Fruit fly (Drosophila melanogaster): ENCODE results near the gene MKP-4.
A peak's percentile ranks its signal among the peaks of the same experiment; 100 is the strongest.

Gene MKP-4

DNA sequence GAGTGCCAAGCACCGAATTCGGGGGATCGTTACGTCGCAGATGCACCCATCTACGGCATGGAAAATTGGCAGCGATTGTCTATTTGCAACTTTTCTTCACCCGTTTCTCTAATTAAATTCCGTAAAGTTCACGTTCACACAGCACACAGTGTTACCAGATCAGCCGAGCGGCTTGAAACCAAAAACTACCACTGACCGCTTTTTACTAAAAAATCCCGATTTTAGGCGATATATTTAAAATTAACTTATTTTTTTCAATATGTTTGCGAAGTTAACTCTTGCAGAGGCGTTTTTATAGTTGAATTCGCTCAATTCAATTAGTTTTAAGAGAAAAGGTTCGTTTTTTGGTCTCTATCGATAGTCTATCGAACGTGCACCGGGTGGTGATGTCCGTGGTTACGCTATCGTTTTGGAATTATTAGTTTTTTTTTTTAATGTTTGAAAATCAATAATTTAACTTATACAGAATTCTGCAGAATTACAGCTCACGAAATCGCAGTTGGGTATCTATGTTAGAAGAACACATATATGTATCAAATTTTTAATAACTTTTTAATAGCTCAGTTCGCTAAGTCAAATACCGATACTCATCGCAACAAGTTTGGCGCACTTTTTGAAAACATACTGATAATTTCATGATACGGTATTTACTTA is 43.1 kb upstream of the MKP-4 start, which contains the start of gene Tao:
Gene Tao (minus strand): TSS at position 153 of the 654 bp plus-strand sequence.
- peak; percentile 88; the same call in 2 of the 3 replicates for TF ChIP-seq CG14860 (GFP tag; IDR thresholded peaks at IDR 0.05; ENCODE audit: partially characterized antibody)
- peak; percentile 54; the same call in 1 of the 3 replicates for TF ChIP-seq mld (GFP tag; IDR thresholded peaks at IDR 0.05; ENCODE audit: partially characterized antibody)
- peak; percentile 72 for TF ChIP-seq Dp (GFP tag; optimal IDR thresholded peaks at IDR 0.05)
- TF ChIP-seq Ets65A (GFP tag): peak; percentile 75
- peak; percentile 83 for TF ChIP-seq CG13287 (GFP tag; IDR thresholded peaks at IDR 0.05; ENCODE audit: partially characterized antibody)
- peak; percentile 76 for TF ChIP-seq Doc3 (GFP tag; IDR thresholded peaks at IDR 0.05; ENCODE audit: partially characterized antibody)
- peak; percentile 78 for TF ChIP-seq CG3995 (GFP tag; optimal IDR thresholded peaks at IDR 0.05)
- TF ChIP-seq chinmo (GFP tag; IDR thresholded peaks at IDR 0.05; ENCODE audit: partially characterized antibody): 0 out of 4 replicates have a peak, but pooled peaks have one; percentile 24
- peak; percentile 41 for TF ChIP-seq CG12391 (tag; optimal IDR thresholded peaks at IDR 0.05)
- TF ChIP-seq CG6175 (GFP tag; IDR thresholded peaks at IDR 0.05): no peak
- peak in 1 of 2 experiments; percentile 10 for TF ChIP-seq Pdp1 (GFP tag; optimal IDR thresholded peaks at IDR 0.05)
- TF ChIP-seq tna (GFP tag; IDR thresholded peaks at IDR 0.05; ENCODE audit: partially characterized antibody): peak; percentile 52; the same call in 1 of the 2 replicates
- TF ChIP-seq CG15601 (tag; optimal IDR thresholded peaks at IDR 0.05): peak; percentile 3
- peak; percentile 42 for TF ChIP-seq ato (GFP tag; IDR thresholded peaks at IDR 0.05; ENCODE audit: partially characterized antibody)
- peak; percentile 91 for TF ChIP-seq Dll (GFP tag; IDR thresholded peaks at IDR 0.05; ENCODE audit: partially characterized antibody)
- peak; percentile 72 for TF ChIP-seq CG9797 (GFP tag; optimal IDR thresholded peaks at IDR 0.05)
- TF ChIP-seq sna (GFP tag; IDR thresholded peaks at IDR 0.05; ENCODE audit: partially characterized antibody): peak; percentile 88
- TF ChIP-seq Sry-δ (GFP tag; optimal IDR thresholded peaks at IDR 0.05): peak; percentile 80
- peak; percentile 16 for TF ChIP-seq CG18476 (GFP tag; optimal IDR thresholded peaks at IDR 0.05)
- TF ChIP-seq Rfx (GFP tag; IDR thresholded peaks at IDR 0.05): no peak
- peak; percentile 83 for TF ChIP-seq HLH4C (GFP tag; IDR thresholded peaks at IDR 0.05; ENCODE audit: partially characterized antibody)
- peak; percentile 13 for TF ChIP-seq Abd-B (GFP tag; optimal IDR thresholded peaks at IDR 0.05)
- no peak for TF ChIP-seq CG15073 (GFP tag; optimal IDR thresholded peaks at IDR 0.05)
- TF ChIP-seq disco-r (GFP tag; optimal IDR thresholded peaks at IDR 0.05): no peak
- peak; percentile 12 for TF ChIP-seq CG12659 (GFP tag; optimal IDR thresholded peaks at IDR 0.05)
- no peak for TF ChIP-seq Hr78 (GFP tag; optimal IDR thresholded peaks at IDR 0.05)
- no peak for TF ChIP-seq bowl (GFP tag; IDR thresholded peaks at IDR 0.05)
- peak; percentile 74; the same call in 2 of the 3 replicates for TF ChIP-seq zen2 (GFP tag; IDR thresholded peaks at IDR 0.05; ENCODE audit: partially characterized antibody)
- peak; percentile 44 for TF ChIP-seq phol (tag; optimal IDR thresholded peaks at IDR 0.05)
- peak; percentile 89 for TF ChIP-seq CG16813 (GFP tag; IDR thresholded peaks at IDR 0.05; ENCODE audit: partially characterized antibody)
- peak; percentile 89 for TF ChIP-seq vnd (GFP tag; IDR thresholded peaks at IDR 0.05; ENCODE audit: partially characterized antibody)
- peak; percentile 11 for TF ChIP-seq CG2120 (GFP tag; optimal IDR thresholded peaks at IDR 0.05)
- TF ChIP-seq CG2116 (GFP tag; optimal IDR thresholded peaks at IDR 0.05): peak; percentile 82
- no peak for TF ChIP-seq CG11398 (GFP tag; optimal IDR thresholded peaks at IDR 0.05)
- peak; percentile 17; the same call in 1 of the 2 replicates for TF ChIP-seq MBD-R2 (GFP tag; IDR thresholded peaks at IDR 0.05)
- TF ChIP-seq eve (GFP tag; optimal IDR thresholded peaks at IDR 0.05): no peak
- TF ChIP-seq CG4617 (GFP tag; optimal IDR thresholded peaks at IDR 0.05; ENCODE audit: borderline replicate concordance): peak; percentile 40
- TF ChIP-seq CG7963 (GFP tag; IDR thresholded peaks at IDR 0.05; ENCODE audit: partially characterized antibody): peak; percentile 57
- TF ChIP-seq CG17361 (GFP tag; IDR thresholded peaks at IDR 0.05): peak; percentile 40; the same call in 1 of the 3 replicates
- no peak for TF ChIP-seq Xbp1 (GFP tag; optimal IDR thresholded peaks at IDR 0.05)
- no peak for TF ChIP-seq oc (tag; optimal IDR thresholded peaks at IDR 0.05)
- peak; percentile 53; the same call in 1 of the 3 replicates for TF ChIP-seq Opbp (GFP tag; IDR thresholded peaks at IDR 0.05; ENCODE audit: partially characterized antibody)
- no peak for TF ChIP-seq CG9609 (GFP tag; optimal IDR thresholded peaks at IDR 0.05)
- TF ChIP-seq BEAF-32 (GFP tag; optimal IDR thresholded peaks at IDR 0.05): peak; percentile 90
- TF ChIP-seq CG13775 (GFP tag; optimal IDR thresholded peaks at IDR 0.05): peak; percentile 17
- TF ChIP-seq CG10267 (tag; optimal IDR thresholded peaks at IDR 0.05): peak; percentile 37

Measured in whole organism, embryonic.